Fruit fly (Drosophila melanogaster) whole organism, embryonic: ENCODE results near the gene CG15203.

Experiments
- Atf-2 ChIP-seq: fragments of 200-800 bp; sonication (Bioruptor generic); optimal IDR thresholded peaks from 2 replicates; lab custom pipeline; 2016; ENCODE audit warnings: missing biosample characterization, missing genetic modification characterization
- Atf3 ChIP-seq: fragments of 200-800 bp; sonication (Bioruptor generic); optimal IDR thresholded peaks from 3 replicates; lab custom pipeline; 2016; ENCODE audit warnings: missing biosample characterization, missing genetic modification characterization
- Awh ChIP-seq: fragments of 200-800 bp; sonication (Bioruptor generic); IDR thresholded peaks from 2 replicates; pipeline ENCODE4, ENCODE4 v1.3.6; 2022; ENCODE audit warnings: missing biosample characterization, missing genetic modification characterization
- Bgb ChIP-seq: fragments of 200-800 bp; sonication (Bioruptor generic); IDR thresholded peaks from 2 replicates; pipeline ENCODE4 v1.3.6; 2022; ENCODE audit warnings: missing biosample characterization, missing genetic modification characterization; ENCODE audit not compliant: partially characterized antibody
- CG10321 ChIP-seq: fragments of 200-800 bp; sonication (Bioruptor generic); IDR thresholded peaks from 2 replicates; pipeline ENCODE4 v1.3.6; 2022; ENCODE audit warnings: missing biosample characterization, missing genetic modification characterization
- CG10431 ChIP-seq: fragments of 200-800 bp; sonication (Bioruptor generic); optimal IDR thresholded peaks from 3 replicates; lab custom pipeline; 2018; ENCODE audit warnings: missing biosample characterization, mild to moderate bottlenecking, missing genetic modification characterization
- CG12391 ChIP-seq: fragments of 200-800 bp; sonication (Bioruptor generic); optimal IDR thresholded peaks from 3 replicates; lab custom pipeline; 2018; ENCODE audit warnings: missing biosample characterization, mild to moderate bottlenecking, missing genetic modification characterization, moderate library complexity
- CG13894 ChIP-seq: fragments of 200-800 bp; sonication (Bioruptor generic); optimal IDR thresholded peaks from 3 replicates; lab custom pipeline; 2018; ENCODE audit warnings: missing biosample characterization, mild to moderate bottlenecking, missing genetic modification characterization, moderate library complexity
- CG16813 ChIP-seq: fragments of 200-800 bp; sonication (Bioruptor generic); IDR thresholded peaks from 3 replicates; pipeline ENCODE4 v1.3.6; 2022; ENCODE audit warnings: missing biosample characterization, missing genetic modification characterization; ENCODE audit not compliant: partially characterized antibody
- CG17359 ChIP-seq: fragments of 200-800 bp; sonication (Bioruptor generic); optimal IDR thresholded peaks from 3 replicates; lab custom pipeline; 2018; ENCODE audit warnings: missing biosample characterization, mild to moderate bottlenecking, missing genetic modification characterization, moderate library complexity
- CG18476 ChIP-seq: fragments of 200-800 bp; sonication (Bioruptor generic); optimal IDR thresholded peaks from 2 replicates; lab custom pipeline; 2016; ENCODE audit warnings: missing biosample characterization, mild to moderate bottlenecking, missing genetic modification characterization
- CG2875 ChIP-seq: fragments of 200-800 bp; sonication (Bioruptor generic); optimal IDR thresholded peaks from 2 replicates; lab custom pipeline; 2017; ENCODE audit warnings: missing biosample characterization, mild to moderate bottlenecking, missing genetic modification characterization, missing genetic modification reagents
- CG2889 ChIP-seq: fragments of 200-800 bp; sonication (Bioruptor generic); IDR thresholded peaks from 3 replicates; pipeline ENCODE4 v1.3.6; 2022; ENCODE audit warnings: missing biosample characterization, missing genetic modification characterization
- CG30403 ChIP-seq: fragments of 200-800 bp; sonication (Bioruptor generic); optimal IDR thresholded peaks from 3 replicates; lab custom pipeline; 2016; ENCODE audit warnings: missing biosample characterization, missing genetic modification characterization
- CG32772 ChIP-seq: fragments of 200-800 bp; sonication (Bioruptor generic); IDR thresholded peaks from 2 replicates; pipeline ENCODE4 v1.3.6; 2022; ENCODE audit warnings: missing biosample characterization, missing genetic modification characterization
- CG5953 ChIP-seq: fragments of 200-800 bp; sonication (Bioruptor generic); IDR thresholded peaks from 2 replicates; pipeline ENCODE4 v1.3.6; 2022; ENCODE audit warnings: missing biosample characterization, missing genetic modification characterization
- CG6689 ChIP-seq: fragments of 200-800 bp; sonication (Bioruptor generic); IDR thresholded peaks from 2 replicates; pipeline ENCODE4 v1.3.6; 2022; ENCODE audit warnings: missing biosample characterization, missing genetic modification characterization
- CG6765 ChIP-seq: fragments of 200-800 bp; sonication (Bioruptor generic); optimal IDR thresholded peaks from 3 replicates; lab custom pipeline; 2017; ENCODE audit warnings: missing biosample characterization, mild to moderate bottlenecking, missing genetic modification characterization
- CG7271 ChIP-seq: fragments of 200-800 bp; sonication (Bioruptor generic); optimal IDR thresholded peaks from 2 replicates; lab custom pipeline; 2018; ENCODE audit warnings: missing biosample characterization, mild to moderate bottlenecking, missing genetic modification characterization, moderate library complexity
- CG7928 ChIP-seq: fragments of 200-800 bp; sonication (Bioruptor generic); optimal IDR thresholded peaks from 2 replicates; lab custom pipeline; 2017; ENCODE audit warnings: missing biosample characterization, mild to moderate bottlenecking, missing genetic modification characterization
- CG9609 ChIP-seq: fragments of 200-800 bp; sonication (Bioruptor generic); optimal IDR thresholded peaks from 3 replicates; lab custom pipeline; 2016; ENCODE audit warnings: missing biosample characterization, missing genetic modification characterization
- CG9797 ChIP-seq: fragments of 200-800 bp; sonication (Bioruptor generic); optimal IDR thresholded peaks from 3 replicates; lab custom pipeline; 2018; ENCODE audit warnings: missing biosample characterization, mild to moderate bottlenecking, missing genetic modification characterization
- Chrac-16 ChIP-seq: fragments of 200-800 bp; sonication (Bioruptor generic); optimal IDR thresholded peaks from 3 replicates; lab custom pipeline; 2016; ENCODE audit warnings: missing biosample characterization, missing genetic modification characterization
- D19A ChIP-seq: fragments of 200-800 bp; optimal IDR thresholded peaks from 3 replicates; lab custom pipeline; 2019; ENCODE audit warnings: missing biosample characterization, mild to moderate bottlenecking, missing genetic modification characterization, moderate library complexity
- Dbx ChIP-seq: fragments of 200-800 bp; sonication (Bioruptor generic); IDR thresholded peaks from 3 replicates; pipeline ENCODE4 v1.3.6; 2022; ENCODE audit warnings: missing biosample characterization, missing genetic modification characterization
- Doc2 ChIP-seq: fragments of 200-800 bp; sonication (Bioruptor generic); IDR thresholded peaks from 2 replicates; pipeline ENCODE4 v1.3.6; 2022; ENCODE audit warnings: missing biosample characterization, missing genetic modification characterization
- Lhr ChIP-seq: fragments of 200-800 bp; sonication (Bioruptor generic); optimal IDR thresholded peaks from 3 replicates; lab custom pipeline; 2017; ENCODE audit warnings: mild to moderate bottlenecking, missing biosample characterization, missing genetic modification reagents, missing genetic modification characterization
- NfI ChIP-seq: fragments of 200-800 bp; sonication (Bioruptor generic); optimal IDR thresholded peaks from 3 replicates; lab custom pipeline; 2018; ENCODE audit warnings: missing biosample characterization, mild to moderate bottlenecking, missing genetic modification characterization, moderate library complexity
- Oli ChIP-seq: fragments of 200-800 bp; sonication (Bioruptor generic); optimal IDR thresholded peaks from 2 replicates; lab custom pipeline; 2018; ENCODE audit warnings: missing biosample characterization, mild to moderate bottlenecking, missing genetic modification characterization, moderate library complexity
- Opbp ChIP-seq: fragments of 200-800 bp; sonication (Bioruptor generic); IDR thresholded peaks from 3 replicates; pipeline ENCODE4 v1.3.6; 2022; ENCODE audit warnings: missing biosample characterization, missing genetic modification characterization; ENCODE audit not compliant: partially characterized antibody
- Spps ChIP-seq: fragments of 200-800 bp; sonication (Bioruptor generic); optimal IDR thresholded peaks from 2 replicates; lab custom pipeline; 2018; ENCODE audit warnings: missing biosample characterization, mild to moderate bottlenecking, missing genetic modification characterization
- Vsx1 ChIP-seq: fragments of 200-800 bp; sonication (Bioruptor generic); optimal IDR thresholded peaks from 2 replicates; lab custom pipeline; 2017; ENCODE audit warnings: missing biosample characterization, mild to moderate bottlenecking, missing genetic modification characterization, missing genetic modification reagents
- ap ChIP-seq: fragments of 200-800 bp; sonication (Bioruptor generic); IDR thresholded peaks from 2 replicates; pipeline ENCODE4 v1.3.6; 2022; ENCODE audit warnings: missing biosample characterization, missing genetic modification characterization
- chif ChIP-seq, 2 experiments: fragments of 200-800 bp; sonication (Bioruptor generic); optimal IDR thresholded peaks; 3 replicates each; lab custom pipeline; 2016; ENCODE audit warnings: missing biosample characterization in 2 of 2, missing genetic modification characterization in 2 of 2
- chn ChIP-seq: fragments of 200-800 bp; sonication (Bioruptor generic); optimal IDR thresholded peaks from 2 replicates; lab custom pipeline; 2016; ENCODE audit warnings: missing biosample characterization, missing genetic modification characterization
- dmrt99B ChIP-seq: fragments of 200-800 bp; sonication (Bioruptor generic); optimal IDR thresholded peaks from 2 replicates; lab custom pipeline; 2018; ENCODE audit warnings: missing biosample characterization, mild to moderate bottlenecking, missing genetic modification characterization, moderate library complexity
- eve ChIP-seq, 2 experiments: fragments of >200 bp; optimal IDR thresholded peaks; 2 replicates each; lab custom pipeline; 2017; ENCODE audit warnings: missing biosample characterization in 2 of 2, missing genetic modification characterization in 2 of 2
- ewg ChIP-seq: fragments of 200-800 bp; sonication (Bioruptor generic); optimal IDR thresholded peaks from 3 replicates; lab custom pipeline; 2017; ENCODE audit warnings: mild to moderate bottlenecking, missing biosample characterization, missing genetic modification reagents, missing genetic modification characterization
- hkb ChIP-seq, 2 experiments: fragments of 200-800 bp in 1 of 2; fragments of >200 bp in 1 of 2; sonication (Bioruptor generic) in 1 of 2; IDR thresholded peaks in 1 of 2; optimal IDR thresholded peaks in 1 of 2; 2 replicates each; pipeline versions ENCODE4 v1.3.6 to Lab custom; 2017 to 2022; ENCODE audit warnings: missing biosample characterization in 1 of 2, missing genetic modification characterization in 1 of 2
- lab ChIP-seq: fragments of 200-800 bp; sonication (Bioruptor generic); optimal IDR thresholded peaks from 3 replicates; lab custom pipeline; 2017; ENCODE audit warnings: missing biosample characterization, missing genetic modification characterization, mild to moderate bottlenecking, moderate library complexity, missing genetic modification reagents
- nau ChIP-seq: fragments of 200-800 bp; sonication (Bioruptor generic); optimal IDR thresholded peaks from 3 replicates; lab custom pipeline; 2017; ENCODE audit warnings: missing biosample characterization, mild to moderate bottlenecking, missing genetic modification characterization, missing genetic modification reagents
- pnt ChIP-seq: fragments of 200-800 bp; sonication (Bioruptor generic); optimal IDR thresholded peaks from 3 replicates; lab custom pipeline; 2016; ENCODE audit warnings: missing biosample characterization, missing genetic modification characterization
- scrt ChIP-seq: fragments of 200-800 bp; sonication (Bioruptor generic); optimal IDR thresholded peaks from 2 replicates; lab custom pipeline; 2018; ENCODE audit warnings: missing biosample characterization, mild to moderate bottlenecking, missing genetic modification characterization, moderate library complexity
- slbo ChIP-seq: fragments of 200-800 bp; sonication (Bioruptor generic); IDR thresholded peaks from 2 replicates; pipeline ENCODE4 v1.3.6; 2022; ENCODE audit warnings: missing biosample characterization, missing genetic modification characterization
- vnd ChIP-seq: fragments of 200-800 bp; sonication (Bioruptor generic); IDR thresholded peaks from 3 replicates; pipeline ENCODE4 v1.3.6; 2022; ENCODE audit warnings: missing biosample characterization, missing genetic modification characterization; ENCODE audit not compliant: partially characterized antibody
- wek ChIP-seq: fragments of 200-800 bp; sonication (Bioruptor generic); optimal IDR thresholded peaks from 3 replicates; lab custom pipeline; 2018; ENCODE audit warnings: missing biosample characterization, mild to moderate bottlenecking, missing genetic modification characterization, moderate library complexity
- wor ChIP-seq: fragments of 200-800 bp; sonication (Bioruptor generic); IDR thresholded peaks from 2 replicates; pipeline ENCODE4 v1.3.6; 2022; ENCODE audit warnings: missing biosample characterization, missing genetic modification characterization
- z ChIP-seq: fragments of 200-800 bp; sonication (Bioruptor generic); IDR thresholded peaks from 3 replicates; pipeline ENCODE4 v1.3.6; 2022; ENCODE audit warnings: missing biosample characterization, missing genetic modification characterization

The CG15203 gene

dm6 chrX:11108148-11108844, 41.9 kb downstream of the CG15203 start, which contains the start of gene Hsp60A (continued):
- peak; percentile 43 for TF ChIP-seq dmrt99B (tag; lab: Kevin White, UChicago)
- TF ChIP-seq CG6689 (GFP tag; lab: Robert Waterston, UW): peak; percentile 26; the same call in 1 of the 2 replicates
- TF ChIP-seq Opbp (GFP tag; lab: Robert Waterston, UW): peak; percentile 69; the same call in 2 of the 3 replicates
- TF ChIP-seq CG10321 (GFP tag; lab: Robert Waterston, UW): no peak
- no peak for TF ChIP-seq ewg (GFP tag; lab: Kevin White, UChicago)
- TF ChIP-seq Atf3: no peak
- no peak for TF ChIP-seq CG9609 (GFP tag; lab: Kevin White, UChicago)
- TF ChIP-seq Awh: no peak
- TF ChIP-seq Doc2 (GFP tag; lab: Robert Waterston, UW): no peak
- peak; percentile 27 for TF ChIP-seq D19A
- peak; percentile 34 for TF ChIP-seq Lhr (GFP tag; lab: Kevin White, UChicago)
- peak; percentile 2 for TF ChIP-seq Oli (tag; lab: Kevin White, UChicago)
- TF ChIP-seq wek: peak; percentile 97
- no peak for TF ChIP-seq pnt (GFP tag; lab: Kevin White, UChicago)
- no peak for TF ChIP-seq Vsx1 (GFP tag; lab: Kevin White, UChicago)
- no peak for TF ChIP-seq z (GFP tag; lab: Robert Waterston, UW)
- TF ChIP-seq CG13894: peak; percentile 56
- TF ChIP-seq NfI: peak; percentile 34
- TF ChIP-seq CG12391 (tag; lab: Kevin White, UChicago): peak; percentile 74
- peak; percentile 50 for TF ChIP-seq CG32772 (GFP tag; lab: Robert Waterston, UW)
- peak; percentile 67 for TF ChIP-seq CG9797 (GFP tag; lab: Kevin White, UChicago)
- peak; percentile 80 for TF ChIP-seq vnd (GFP tag; lab: Robert Waterston, UW)
- no peak for TF ChIP-seq nau
- peak; percentile 69 for TF ChIP-seq lab (GFP tag; lab: Kevin White, UChicago)
- TF ChIP-seq CG16813: peak; percentile 80
- no peak for TF ChIP-seq CG7928 (GFP tag; lab: Kevin White, UChicago)
- TF ChIP-seq slbo (GFP tag; lab: Robert Waterston, UW): peak; percentile 58; the same call in 1 of the 2 replicates
- TF ChIP-seq Atf-2 (GFP tag; lab: Kevin White, UChicago): no peak
- TF ChIP-seq chif (GFP tag; optimal IDR thresholded peaks at IDR 0.05; lab: Kevin White, UChicago): no peak
- TF ChIP-seq Dbx (GFP tag; lab: Robert Waterston, UW): peak; percentile 48; the same call in 1 of the 3 replicates
- TF ChIP-seq Chrac-16: peak; percentile 21
- TF ChIP-seq CG2875 (GFP tag; lab: Kevin White, UChicago): no peak
- peak; percentile 56 for TF ChIP-seq CG17359 (tag; lab: Kevin White, UChicago)
- TF ChIP-seq CG2889 (GFP tag; lab: Robert Waterston, UW): no peak
- TF ChIP-seq wor (GFP tag; lab: Robert Waterston, UW): no peak
- TF ChIP-seq eve (GFP tag; optimal IDR thresholded peaks at IDR 0.05; lab: Kevin White, UChicago): no peak
- TF ChIP-seq scrt: no peak
- TF ChIP-seq CG10431 (GFP tag; lab: Kevin White, UChicago): peak; percentile 1
- peak; percentile 77 for TF ChIP-seq Bgb (GFP tag; lab: Robert Waterston, UW)
- TF ChIP-seq chn (GFP tag; lab: Kevin White, UChicago): peak; percentile 37
- no peak for TF ChIP-seq Spps (tag; lab: Kevin White, UChicago)
- no peak for TF ChIP-seq CG5953 (GFP tag; lab: Robert Waterston, UW)
- peak; percentile 60 for TF ChIP-seq CG30403 (GFP tag; lab: Kevin White, UChicago)
- no peak for TF ChIP-seq CG6765 (GFP tag; lab: Kevin White, UChicago)
- peak; percentile 65 for TF ChIP-seq CG18476 (GFP tag; lab: Kevin White, UChicago)
- no peak for TF ChIP-seq CG7271 (tag; lab: Kevin White, UChicago)
- no peak for TF ChIP-seq ap
- TF ChIP-seq hkb (optimal IDR thresholded peaks at IDR 0.05; lab: Kevin White, UChicago): no peak
- no peak for TF ChIP-seq hkb (GFP tag; IDR thresholded peaks at IDR 0.05; lab: Robert Waterston, UW)
